Worm (Caenorhabditis elegans) whole organism, mixed stage, embryonic: ENCODE measurements around the gene srw-141.

ENCODE experiments used
- blmp-1 ChIP-seq: fragments of 150-350 bp; optimal IDR thresholded peaks from 2 replicates; lab custom pipeline; 2014; ENCODE audit warnings: missing biosample characterization, missing genetic modification characterization
- ces-1 ChIP-seq: fragments of 150-350 bp; optimal IDR thresholded peaks from 2 replicates; lab custom pipeline; 2014; ENCODE audit warnings: missing biosample characterization, missing genetic modification reagents, missing genetic modification characterization
- elt-1 ChIP-seq: sonication (generic microtip); optimal IDR thresholded peaks from 2 replicates; lab custom pipeline; 2017; ENCODE audit warnings: missing genetic modification characterization, mild to moderate bottlenecking, missing compliant biosample characterization, antibody characterized with exemption, moderate library complexity, borderline replicate concordance; ENCODE audit not compliant: insufficient read depth
- lin-13 ChIP-seq: fragments of 150-350 bp; optimal IDR thresholded peaks from 2 replicates; lab custom pipeline; 2014; ENCODE audit warnings: missing biosample characterization, missing genetic modification characterization
- mab-5 ChIP-seq: fragments of 150-350 bp; optimal IDR thresholded peaks from 2 replicates; lab custom pipeline; 2014; ENCODE audit warnings: missing biosample characterization, missing genetic modification characterization
- nhr-237 ChIP-seq: fragments of 150-350 bp; optimal IDR thresholded peaks from 2 replicates; lab custom pipeline; 2014; ENCODE audit warnings: missing biosample characterization, missing genetic modification characterization
- pha-4 ChIP-seq: fragments of 150-350 bp; optimal IDR thresholded peaks from 2 replicates; lab custom pipeline; 2018; ENCODE audit warnings: missing biosample characterization, missing genetic modification reagents, missing genetic modification characterization

DNA sequence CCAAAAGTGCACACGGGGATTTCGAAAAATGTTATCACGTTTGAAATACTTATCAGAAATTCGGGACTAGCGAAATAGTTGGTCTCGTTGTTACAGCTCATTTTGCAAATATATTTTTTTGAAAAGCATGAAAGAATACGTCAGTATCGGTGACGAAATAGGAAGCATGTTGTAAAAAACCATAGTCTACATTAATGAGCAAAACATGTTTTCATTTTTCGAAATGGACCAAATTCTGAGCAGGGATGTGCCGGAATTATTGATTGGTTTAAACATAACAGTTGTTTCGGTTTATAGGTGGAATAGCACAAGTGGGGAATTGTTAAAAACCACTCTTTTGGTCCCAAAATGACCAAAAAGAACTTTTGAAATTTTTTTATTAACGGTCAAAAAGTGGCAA is 4.3 kb downstream of the srw-141 start, which contains the start of gene srh-247:
- TF ChIP-seq lin-13 (no peak), mab-5 (no peak), ces-1 (GFP tag; lab: Kevin White, UChicago) (no peak), nhr-237 (tag; lab: Kevin White, UChicago) (no peak), pha-4 (tag; lab: Kevin White, UChicago) (no peak), blmp-1 (tag; lab: Kevin White, UChicago) (no peak), elt-1 (tag; lab: Kevin White, UChicago) (no peak)
